Worm (Caenorhabditis elegans) whole organism, L2 larva: ENCODE results near the gene str-8.

Source experiments
- R02D3.7 ChIP-seq: fragments of 150-350 bp; optimal IDR thresholded peaks from 2 replicates; lab custom pipeline; 2014; ENCODE audit warnings: missing biosample characterization, missing genetic modification characterization
- ama-1 ChIP-seq: fragments of 150-350 bp; optimal IDR thresholded peaks from 2 replicates; lab custom pipeline; 2018; ENCODE audit warnings: inconsistent platforms
- ceh-82 ChIP-seq: fragments of 150-350 bp; optimal IDR thresholded peaks from 2 replicates; lab custom pipeline; 2014; ENCODE audit warnings: missing biosample characterization, missing genetic modification characterization
- lin-39 ChIP-seq: fragments of 150-350 bp; optimal IDR thresholded peaks from 2 replicates; lab custom pipeline; 2014; ENCODE audit warnings: missing biosample characterization, missing genetic modification reagents, missing genetic modification characterization
- nhr-11 ChIP-seq: fragments of 150-350 bp; optimal IDR thresholded peaks from 2 replicates; lab custom pipeline; 2014; ENCODE audit warnings: missing biosample characterization, missing genetic modification characterization
- nhr-6 ChIP-seq: fragments of 150-350 bp; optimal IDR thresholded peaks from 2 replicates; lab custom pipeline; 2014; ENCODE audit warnings: missing biosample characterization, missing genetic modification characterization
- unc-62 ChIP-seq: fragments of 150-350 bp; optimal IDR thresholded peaks from 2 replicates; lab custom pipeline; 2014; ENCODE audit warnings: missing biosample characterization, missing genetic modification reagents, missing genetic modification characterization
- ztf-11 ChIP-seq: sonication (generic microtip); optimal IDR thresholded peaks from 2 replicates; lab custom pipeline; 2017; ENCODE audit warnings: missing biosample characterization, missing genetic modification characterization
- ztf-4 ChIP-seq: fragments of 150-350 bp; optimal IDR thresholded peaks from 2 replicates; lab custom pipeline; 2014; ENCODE audit warnings: missing biosample characterization, missing genetic modification characterization

ce11 chrV:15716679-15717078 is 38.2 kb upstream of the str-8 start, which contains the start of gene Y6E2A.4:
- TF ChIP-seq ztf-11 (tag; lab: Kevin White, UChicago) (no peak), unc-62 (GFP tag; lab: Kevin White, UChicago) (no peak), ztf-4 (tag; lab: Kevin White, UChicago) (no peak), nhr-6 (no peak), nhr-11 (no peak), ama-1 (lab: Kevin White, UChicago) (no peak), R02D3.7 (tag; lab: Kevin White, UChicago) (no peak), ceh-82 (tag; lab: Kevin White, UChicago) (no peak), lin-39 (tag; lab: Kevin White, UChicago) (no peak)
